Worm (Caenorhabditis elegans) whole organism, L1 larva: Measurements from ENCODE around the gene Y44A6D.6.

Source experiments
- C04F5.9 ChIP-seq: sonication (generic microtip); optimal IDR thresholded peaks from 2 replicates; lab custom pipeline; 2016; ENCODE audit warnings: missing genetic modification characterization, missing compliant biosample characterization
- C34B4.2 ChIP-seq: sonication (generic microtip); optimal IDR thresholded peaks from 2 replicates; lab custom pipeline; 2017; ENCODE audit warnings: mild to moderate bottlenecking, missing genetic modification characterization, missing compliant biosample characterization
- F16B12.6 ChIP-seq: fragments of 150-350 bp; optimal IDR thresholded peaks from 2 replicates; lab custom pipeline; 2014; ENCODE audit warnings: missing biosample characterization, missing genetic modification characterization
- aha-1 ChIP-seq: fragments of 150-350 bp; optimal IDR thresholded peaks from 2 replicates; lab custom pipeline; 2014; ENCODE audit warnings: missing biosample characterization, missing genetic modification characterization
- alr-1 ChIP-seq: fragments of 200-800 bp; sonication (Bioruptor generic); optimal IDR thresholded peaks from 2 replicates; lab custom pipeline; 2018; ENCODE audit warnings: borderline replicate concordance, mild to moderate bottlenecking, missing genetic modification characterization, missing compliant biosample characterization
- aly-2 ChIP-seq: fragments of 150-350 bp; optimal IDR thresholded peaks from 2 replicates; lab custom pipeline; 2014; ENCODE audit warnings: missing biosample characterization, missing genetic modification characterization
- blmp-1 ChIP-seq: fragments of 150-350 bp; optimal IDR thresholded peaks from 2 replicates; lab custom pipeline; 2014; ENCODE audit warnings: missing biosample characterization, missing genetic modification characterization
- ceh-63 ChIP-seq: fragments of 200-800 bp; sonication (Bioruptor generic); optimal IDR thresholded peaks from 2 replicates; lab custom pipeline; 2018; ENCODE audit warnings: mild to moderate bottlenecking, missing genetic modification characterization, missing compliant biosample characterization
- ceh-8 ChIP-seq: fragments of 200-800 bp; sonication (Bioruptor generic); optimal IDR thresholded peaks from 2 replicates; lab custom pipeline; 2018; ENCODE audit warnings: mild to moderate bottlenecking, missing genetic modification characterization, moderate library complexity, missing compliant biosample characterization
- ceh-82 ChIP-seq, 3 experiments: fragments of 150-350 bp in 1 of 3; sonication (generic microtip) in 2 of 3; optimal IDR thresholded peaks; 2 replicates each; lab custom pipeline; 2014 to 2017; ENCODE audit warnings: missing biosample characterization in 3 of 3, missing genetic modification characterization in 3 of 3
- ceh-90 ChIP-seq: sonication (generic microtip); optimal IDR thresholded peaks from 2 replicates; lab custom pipeline; 2016; ENCODE audit warnings: missing genetic modification characterization, missing compliant biosample characterization
- ces-1 ChIP-seq: fragments of 150-350 bp; optimal IDR thresholded peaks from 2 replicates; lab custom pipeline; 2014; ENCODE audit warnings: missing biosample characterization, missing genetic modification reagents, missing genetic modification characterization
- dpl-1 ChIP-seq, 3 experiments: fragments of 150-350 bp in 2 of 3; sonication (generic microtip) in 1 of 3; optimal IDR thresholded peaks; 2 replicates each; lab custom pipeline; 2014 to 2017; ENCODE audit warnings: missing biosample characterization in 3 of 3, missing genetic modification characterization in 3 of 3, missing genetic modification reagents in 3 of 3
- dsc-1 ChIP-seq: sonication (generic microtip); optimal IDR thresholded peaks from 2 replicates; lab custom pipeline; 2016; ENCODE audit warnings: mild to moderate bottlenecking, missing genetic modification characterization, missing compliant biosample characterization
- egl-27 ChIP-seq, 2 experiments: fragments of 150-350 bp in 1 of 2; sonication (generic microtip); optimal IDR thresholded peaks; 3 replicates each; lab custom pipeline; 2017 to 2018; ENCODE audit warnings: missing biosample characterization in 2 of 2, missing genetic modification characterization in 2 of 2, missing genetic modification reagents in 2 of 2
- elt-2 ChIP-seq: sonication (generic microtip); optimal IDR thresholded peaks from 2 replicates; lab custom pipeline; 2016; ENCODE audit warnings: missing genetic modification characterization, mild to moderate bottlenecking, inconsistent platforms, missing compliant biosample characterization, missing genetic modification reagents
- ets-5 ChIP-seq: fragments of 200-800 bp; sonication (Bioruptor generic); IDR thresholded peaks from 2 replicates; pipeline ENCODE4 v1.3.6; 2022; ENCODE audit warnings: missing genetic modification characterization, missing compliant biosample characterization
- fkh-10 ChIP-seq: sonication (generic microtip); optimal IDR thresholded peaks from 2 replicates; lab custom pipeline; 2017; ENCODE audit warnings: missing biosample characterization, missing genetic modification reagents, missing genetic modification characterization
- fkh-4 ChIP-seq: sonication (generic microtip); optimal IDR thresholded peaks from 2 replicates; lab custom pipeline; 2016; ENCODE audit warnings: missing compliant biosample characterization, missing genetic modification characterization, borderline replicate concordance
- fkh-8 ChIP-seq: sonication (generic microtip); optimal IDR thresholded peaks from 2 replicates; lab custom pipeline; 2016; ENCODE audit warnings: mild to moderate bottlenecking, missing genetic modification characterization, missing compliant biosample characterization
- fos-1 ChIP-seq: fragments of 150-350 bp; optimal IDR thresholded peaks from 2 replicates; lab custom pipeline; 2014; ENCODE audit warnings: missing biosample characterization, missing genetic modification characterization
- grh-1 ChIP-seq: fragments of 200-800 bp; sonication (Bioruptor generic); IDR thresholded peaks from 2 replicates; pipeline ENCODE4 v1.3.6; 2022; ENCODE audit warnings: missing genetic modification reagents, missing genetic modification characterization, missing compliant biosample characterization
- hpl-2 ChIP-seq: fragments of 150-350 bp; optimal IDR thresholded peaks from 2 replicates; lab custom pipeline; 2014; ENCODE audit warnings: missing biosample characterization, missing genetic modification reagents, missing genetic modification characterization
- isw-1 ChIP-seq: fragments of 200-800 bp; sonication (Bioruptor generic); IDR thresholded peaks from 2 replicates; pipeline ENCODE4 v1.3.6; 2022; ENCODE audit warnings: missing genetic modification characterization, missing compliant biosample characterization
- jun-1 ChIP-seq: fragments of 150-350 bp; optimal IDR thresholded peaks from 2 replicates; lab custom pipeline; 2014; ENCODE audit warnings: missing biosample characterization, missing genetic modification reagents, missing genetic modification characterization
- lin-14 ChIP-seq: fragments of 200-800 bp; sonication (Bioruptor generic); optimal IDR thresholded peaks from 2 replicates; lab custom pipeline; 2018; ENCODE audit warnings: mild to moderate bottlenecking, missing genetic modification characterization, moderate library complexity, missing compliant biosample characterization
- lin-39 ChIP-seq: fragments of 150-350 bp; optimal IDR thresholded peaks from 2 replicates; lab custom pipeline; 2014; ENCODE audit warnings: missing biosample characterization, missing genetic modification reagents, missing genetic modification characterization
- mab-9 ChIP-seq: fragments of 200-800 bp; sonication (Bioruptor generic); IDR thresholded peaks from 2 replicates; pipeline ENCODE4 v1.3.6; 2022; ENCODE audit warnings: missing genetic modification reagents, missing genetic modification characterization, missing compliant biosample characterization
- mdl-1 ChIP-seq, 2 experiments: fragments of 150-350 bp; optimal IDR thresholded peaks; 2 replicates each; lab custom pipeline; 2014 to 2017; ENCODE audit warnings: missing biosample characterization in 2 of 2, missing genetic modification characterization in 2 of 2, inconsistent platforms in 1 of 2
- mep-1 ChIP-seq: fragments of 150-350 bp; optimal IDR thresholded peaks from 2 replicates; lab custom pipeline; 2014; ENCODE audit warnings: missing biosample characterization, missing genetic modification characterization
- nhr-11 ChIP-seq: fragments of 150-350 bp; optimal IDR thresholded peaks from 2 replicates; lab custom pipeline; 2014; ENCODE audit warnings: missing biosample characterization, missing genetic modification characterization
- nhr-20 ChIP-seq: sonication (generic microtip); optimal IDR thresholded peaks from 2 replicates; lab custom pipeline; 2016; ENCODE audit warnings: mild to moderate bottlenecking, missing genetic modification characterization, missing compliant biosample characterization
- nhr-237 ChIP-seq: fragments of 150-350 bp; optimal IDR thresholded peaks from 2 replicates; lab custom pipeline; 2014; ENCODE audit warnings: missing biosample characterization, missing genetic modification characterization
- nhr-28 ChIP-seq: fragments of 150-350 bp; optimal IDR thresholded peaks from 2 replicates; lab custom pipeline; 2014; ENCODE audit warnings: missing biosample characterization, missing genetic modification characterization
- nhr-47 ChIP-seq: sonication (generic microtip); optimal IDR thresholded peaks from 2 replicates; lab custom pipeline; 2016; ENCODE audit warnings: mild to moderate bottlenecking, missing genetic modification characterization, moderate library complexity, missing compliant biosample characterization
- nhr-85 ChIP-seq: sonication (generic microtip); peaks from one replicate; lab custom pipeline; 2016; ENCODE audit warnings: missing genetic modification characterization, inconsistent platforms, missing compliant biosample characterization
- nhr-90 ChIP-seq: sonication (generic microtip); optimal IDR thresholded peaks from 2 replicates; lab custom pipeline; 2016; ENCODE audit warnings: mild to moderate bottlenecking, missing genetic modification characterization, missing compliant biosample characterization; ENCODE audit not compliant: poor library complexity
- pax-3 ChIP-seq: fragments of 200-800 bp; sonication (Bioruptor generic); optimal IDR thresholded peaks from 2 replicates; lab custom pipeline; 2018; ENCODE audit warnings: mild to moderate bottlenecking, missing genetic modification characterization, moderate library complexity, missing compliant biosample characterization
- pqm-1 ChIP-seq: sonication (generic microtip); optimal IDR thresholded peaks from 3 replicates; lab custom pipeline; 2017; ENCODE audit warnings: missing biosample characterization, missing genetic modification characterization
- sptf-1 ChIP-seq: fragments of 150-350 bp; optimal IDR thresholded peaks from 2 replicates; lab custom pipeline; 2014; ENCODE audit warnings: missing biosample characterization, missing genetic modification characterization
- sup-37 ChIP-seq: fragments of 200-800 bp; sonication (Bioruptor generic); optimal IDR thresholded peaks from 2 replicates; lab custom pipeline; 2018; ENCODE audit warnings: mild to moderate bottlenecking, missing genetic modification characterization, missing compliant biosample characterization
- tbx-2 ChIP-seq: sonication (generic microtip); optimal IDR thresholded peaks from 2 replicates; lab custom pipeline; 2016; ENCODE audit warnings: missing genetic modification characterization, missing compliant biosample characterization
- unc-130 ChIP-seq: fragments of 150-350 bp; optimal IDR thresholded peaks from 2 replicates; lab custom pipeline; 2017; ENCODE audit warnings: missing biosample characterization, missing genetic modification characterization, inconsistent platforms
- unc-62 ChIP-seq: fragments of 150-350 bp; optimal IDR thresholded peaks from 2 replicates; lab custom pipeline; 2014; ENCODE audit warnings: missing biosample characterization, missing genetic modification reagents, missing genetic modification characterization
- unc-98 ChIP-seq: fragments of 200-800 bp; sonication (Bioruptor generic); IDR thresholded peaks from 2 replicates; pipeline ENCODE4 v1.3.6; 2022; ENCODE audit warnings: missing genetic modification characterization, missing compliant biosample characterization
- vab-15 ChIP-seq: sonication (generic microtip); optimal IDR thresholded peaks from 2 replicates; lab custom pipeline; 2017; ENCODE audit warnings: missing genotype, mild to moderate bottlenecking, missing genetic modification characterization, missing compliant biosample characterization
- xbp-1 ChIP-seq: sonication (generic microtip); optimal IDR thresholded peaks from 2 replicates; lab custom pipeline; 2016; ENCODE audit warnings: missing genetic modification characterization, missing compliant biosample characterization
- ztf-4 ChIP-seq: fragments of 150-350 bp; optimal IDR thresholded peaks from 2 replicates; lab custom pipeline; 2014; ENCODE audit warnings: missing biosample characterization, missing genetic modification characterization

Y44A6D.6 gene

ce11 chrV:20776761-20777160, 30.4 kb upstream of the Y44A6D.6 start (continued):
- TF ChIP-seq elt-2 (tag; lab: Kevin White, UChicago) (peak; percentile 29), C34B4.2 (tag; lab: Kevin White, UChicago) (no peak), dsc-1 (tag; lab: Kevin White, UChicago) (peak; percentile 26), vab-15 (tag; lab: Kevin White, UChicago) (no peak), sup-37 (no peak), pqm-1 (tag; lab: Kevin White, UChicago) (no peak), sptf-1 (no peak), lin-14 (GFP tag; lab: Kevin White, UChicago) (peak; percentile 92), ceh-90 (tag; lab: Kevin White, UChicago) (no peak), aha-1 (tag; lab: Kevin White, UChicago) (no peak), alr-1 (tag; lab: Kevin White, UChicago) (no peak), nhr-20 (tag; lab: Kevin White, UChicago) (peak; percentile 88), C04F5.9 (no peak), grh-1 (GFP tag; lab: Robert Waterston, UW) (no peak), ets-5 (no peak)

- TF ChIP-seq mab-9 (GFP tag; lab: Robert Waterston, UW), result peak; percentile 95
- peak; percentile 98 for TF ChIP-seq mep-1 (tag; lab: Kevin White, UChicago)
- peak; percentile 96 for TF ChIP-seq jun-1
- TF ChIP-seq nhr-28 (tag; lab: Kevin White, UChicago), result no peak
- TF ChIP-seq dsc-1 (tag; lab: Kevin White, UChicago), result peak; percentile 99
- peak; percentile 98 for TF ChIP-seq fkh-10 (GFP tag; lab: Kevin White, UChicago)
- TF ChIP-seq isw-1, result peak; percentile 93
- no peak for TF ChIP-seq ceh-90 (tag; lab: Kevin White, UChicago)
- TF ChIP-seq hpl-2 (GFP tag; lab: Kevin White, UChicago), result peak; percentile 92
- TF ChIP-seq nhr-47 (tag; lab: Kevin White, UChicago), result peak; percentile 99
- TF ChIP-seq nhr-237 (tag; lab: Kevin White, UChicago), result peak; percentile 94
- TF ChIP-seq C04F5.9, result peak; percentile 89
- peak; percentile 41 to 98 for TF ChIP-seq egl-27 (tag; optimal IDR thresholded peaks at IDR 0.05; lab: Kevin White, UChicago)
- peak; percentile 70 to 75 (median 71) for TF ChIP-seq dpl-1 (GFP tag; optimal IDR thresholded peaks at IDR 0.05; lab: Kevin White, UChicago)
- TF ChIP-seq ces-1 (GFP tag; lab: Kevin White, UChicago), result peak; percentile 66
- TF ChIP-seq fkh-4, result peak; percentile 83
- TF ChIP-seq alr-1 (tag; lab: Kevin White, UChicago), result no peak
- TF ChIP-seq nhr-11 (tag; lab: Kevin White, UChicago), result peak; percentile 93
- peak; percentile 69 for TF ChIP-seq blmp-1 (tag; lab: Kevin White, UChicago)
- TF ChIP-seq lin-39 (tag; lab: Kevin White, UChicago), result peak; percentile 91
- TF ChIP-seq F16B12.6 (tag; lab: Kevin White, UChicago), result no peak
- TF ChIP-seq nhr-85 (tag; lab: Kevin White, UChicago), result peak; percentile 99
- peak; percentile 97 for TF ChIP-seq ztf-4 (tag; lab: Kevin White, UChicago)
- peak; percentile 98 for TF ChIP-seq unc-130
- peak; percentile 99 for TF ChIP-seq tbx-2
- TF ChIP-seq xbp-1, result peak; percentile 99
- TF ChIP-seq nhr-90 (tag; lab: Kevin White, UChicago), result peak; percentile 97
- peak; percentile 95 for TF ChIP-seq sup-37
- TF ChIP-seq sptf-1, result no peak
- TF ChIP-seq ceh-82 (tag; optimal IDR thresholded peaks at IDR 0.05; lab: Kevin White, UChicago), result peak; percentile 90 to 95 (median 92)
- TF ChIP-seq lin-14 (GFP tag; lab: Kevin White, UChicago), result peak; percentile 100
- peak; percentile 90 for TF ChIP-seq pqm-1 (tag; lab: Kevin White, UChicago)
- peak; percentile 99 to 100 for TF ChIP-seq mdl-1 (tag; optimal IDR thresholded peaks at IDR 0.05; lab: Kevin White, UChicago)
- no peak for TF ChIP-seq ets-5
- TF ChIP-seq aly-2, result peak; percentile 67
- peak; percentile 100 for TF ChIP-seq fkh-8 (tag; lab: Kevin White, UChicago)
- TF ChIP-seq unc-98 (GFP tag; lab: Robert Waterston, UW), result peak; percentile 64; the same call in 1 of the 2 replicates
- TF ChIP-seq aha-1 (tag; lab: Kevin White, UChicago), result peak; percentile 77
- peak; percentile 98 for TF ChIP-seq pax-3
- peak; percentile 96 for TF ChIP-seq ceh-8 (GFP tag; lab: Kevin White, UChicago)
- TF ChIP-seq ceh-63 (GFP tag; lab: Kevin White, UChicago), result peak; percentile 59
- TF ChIP-seq unc-62, result no peak
- TF ChIP-seq fos-1, result peak; percentile 95
- TF ChIP-seq vab-15 (tag; lab: Kevin White, UChicago), result peak; percentile 84
Measured at ce11 chrV:20778257-20778697, 28.9 kb upstream of the Y44A6D.6 start.
